Worm (Caenorhabditis elegans) whole organism, young adult: Measurements from ENCODE around the gene him-6.

Source experiments
- ama-1 ChIP-seq, 3 experiments: fragments of 150-350 bp in 1 of 3; sonication (generic microtip) in 2 of 3; optimal IDR thresholded peaks; 2 replicates each; lab custom pipeline; 2014 to 2018; ENCODE audit warnings: missing biosample characterization in 2 of 3, missing genetic modification characterization in 2 of 3, missing genetic modification reagents in 2 of 3
- madf-6 ChIP-seq: fragments of 200-800 bp; sonication (Bioruptor generic); IDR thresholded peaks from 2 replicates; pipeline ENCODE4 v1.3.6; 2022; ENCODE audit warnings: missing genetic modification reagents, missing genetic modification characterization, missing compliant biosample characterization

ce11 chrIV:12542011-12542410, 51.4 kb downstream of the him-6 start, which contains the start of gene ham-1:
- no peak for TF ChIP-seq ama-1 (optimal IDR thresholded peaks at IDR 0.05; lab: Kevin White, UChicago)
- TF ChIP-seq ama-1 (GFP tag; optimal IDR thresholded peaks at IDR 0.05; lab: Kevin White, UChicago) = no peak
- TF ChIP-seq madf-6 (GFP tag; lab: Robert Waterston, UW) = no peak
